Fruit fly (Drosophila melanogaster) Kc167 (cell line): ENCODE measurements around the gene CG34056.
"Not testable (repeated sequence)": the region's sequence is repeated elsewhere in the genome, so short reads cannot be mapped to it uniquely, and the experiment has no call there.

ENCODE experiments used
- Myc ChIP-seq: fragments of >200 bp; optimal IDR thresholded peaks from 2 replicates; lab custom pipeline; 2017; ENCODE audit warnings: missing external identifiers
- Sin3A ChIP-seq: fragments of >200 bp; optimal IDR thresholded peaks from 2 replicates; lab custom pipeline; 2018; ENCODE audit warnings: missing external identifiers
- h ChIP-seq: fragments of >200 bp; optimal IDR thresholded peaks from 3 replicates; lab custom pipeline; 2018; ENCODE audit warnings: missing external identifiers
- insv ChIP-seq: fragments of >200 bp; optimal IDR thresholded peaks from 3 replicates; lab custom pipeline; 2018; ENCODE audit warnings: missing external identifiers
- psq ChIP-seq: fragments of >200 bp; optimal IDR thresholded peaks from 2 replicates; lab custom pipeline; 2017; ENCODE audit warnings: missing external identifiers
- ttk ChIP-seq: sonication (Bioruptor generic); optimal IDR thresholded peaks from 2 replicates; lab custom pipeline; 2017; ENCODE audit warnings: missing external identifiers

Gene CG34056

dm6 chr3L:895314-895980 lies at the start of gene CG34056:
CG34056 (plus strand) TSS chr3L:895951.
- TF ChIP-seq h (lab: Kevin White, UChicago) (no peak), insv (no peak), Myc (lab: Kevin White, UChicago) (no peak), psq (no peak), Sin3A (lab: Kevin White, UChicago) (no peak), ttk (lab: Kevin White, UChicago) (no peak)

DNA sequence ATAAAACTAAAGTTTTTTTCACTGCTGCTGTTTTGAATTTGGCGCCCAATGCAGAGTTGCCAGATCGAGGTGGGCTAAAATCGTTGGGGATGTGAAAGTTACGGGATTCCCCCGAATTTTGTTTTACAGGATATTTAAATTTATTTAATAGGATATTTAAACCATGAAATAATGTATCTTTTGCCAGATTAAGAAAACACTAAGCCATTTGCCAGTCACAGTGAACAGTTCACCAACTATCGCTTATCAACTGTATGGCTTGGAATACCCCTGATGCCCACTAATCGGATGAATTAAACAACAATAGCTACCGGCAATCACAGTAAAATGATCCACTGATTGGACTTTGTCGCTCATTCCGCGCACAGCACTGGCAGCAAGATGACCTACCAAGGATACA lies 44.7 kb upstream of the CG34056 start, which contains the start of gene Dci:
Dci (plus strand) TSS at position 286 of the 400 bp plus-strand sequence.
- no peak for TF ChIP-seq insv
- TF ChIP-seq Sin3A (lab: Kevin White, UChicago) = no peak
- TF ChIP-seq Myc (lab: Kevin White, UChicago) = no peak
- no peak for TF ChIP-seq psq
- TF ChIP-seq ttk (lab: Kevin White, UChicago) = no peak
- no peak for TF ChIP-seq h (lab: Kevin White, UChicago)

DNA sequence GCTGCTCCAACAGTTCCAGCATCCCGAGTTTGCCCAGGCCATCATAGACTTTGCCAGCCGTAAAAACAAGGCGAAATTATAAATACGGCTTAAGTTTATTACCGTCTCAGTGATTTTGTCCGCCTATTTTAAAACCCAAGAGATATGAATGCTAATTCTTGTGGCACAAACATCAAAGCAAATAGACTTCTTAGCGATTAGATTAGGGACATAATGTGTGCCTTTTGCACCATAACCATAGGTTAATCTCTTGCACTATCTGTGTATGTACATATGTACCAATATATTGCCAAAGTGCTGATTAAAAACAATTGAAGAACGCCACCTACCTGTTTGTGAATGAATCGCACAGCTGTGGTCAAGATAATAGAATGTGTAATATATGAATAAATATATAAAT lies 43.5 kb upstream of the CG34056 start:
- TF ChIP-seq psq (no peak), ttk (lab: Kevin White, UChicago) (no peak), insv (no peak), h (lab: Kevin White, UChicago) (no peak), Sin3A (lab: Kevin White, UChicago) (no peak), Myc (lab: Kevin White, UChicago) (no peak)

DNA sequence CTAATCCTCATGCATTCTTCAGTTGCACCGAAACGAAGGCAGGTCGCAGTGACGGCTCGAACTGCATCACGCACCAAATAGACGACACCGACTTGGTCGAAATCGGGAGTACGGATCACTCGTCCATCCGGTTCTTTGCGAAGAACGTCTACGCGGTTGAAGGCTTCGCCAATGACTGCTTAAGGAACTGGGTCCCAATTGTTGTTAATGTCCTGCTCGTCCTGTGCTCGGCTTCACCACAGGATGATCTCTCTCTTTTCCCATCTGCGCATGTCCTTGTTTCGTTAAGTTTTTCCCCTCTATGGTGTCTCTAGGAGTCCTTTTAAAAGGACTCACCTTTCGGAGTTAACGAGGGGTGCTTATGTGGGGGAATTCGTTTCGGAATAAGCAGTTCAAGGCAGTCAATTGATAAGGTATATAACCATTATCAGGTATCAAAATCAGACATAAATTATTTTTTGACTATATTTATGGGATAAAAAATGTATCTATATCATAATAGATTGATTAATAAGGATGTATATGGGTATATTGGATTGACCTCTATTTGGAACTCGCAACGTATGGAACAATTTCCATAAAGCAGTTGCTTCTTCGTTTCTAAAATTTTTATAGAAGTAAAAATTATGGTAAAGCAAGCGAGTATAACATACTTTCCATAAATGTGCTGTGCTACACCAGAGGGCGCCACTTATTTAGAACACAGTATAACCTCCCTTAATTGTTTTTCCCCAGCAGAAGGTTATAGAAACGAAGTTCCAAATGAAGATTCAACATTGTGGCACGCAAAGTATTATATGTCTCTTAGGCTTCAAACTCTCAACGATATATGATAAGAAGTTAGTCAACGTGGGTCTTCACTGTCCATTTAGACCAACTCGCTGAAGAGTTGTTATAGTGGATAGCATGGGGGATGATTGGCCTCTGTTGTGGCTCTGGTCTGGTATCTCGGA lies 38.4 kb upstream of the CG34056 start, which contains the start of gene dpr20:
dpr20 (minus strand) TSS at position 186 of the 953 bp plus-strand sequence.
- no peak for TF ChIP-seq insv
- TF ChIP-seq h (lab: Kevin White, UChicago) = no peak
- TF ChIP-seq psq = no peak

DNA sequence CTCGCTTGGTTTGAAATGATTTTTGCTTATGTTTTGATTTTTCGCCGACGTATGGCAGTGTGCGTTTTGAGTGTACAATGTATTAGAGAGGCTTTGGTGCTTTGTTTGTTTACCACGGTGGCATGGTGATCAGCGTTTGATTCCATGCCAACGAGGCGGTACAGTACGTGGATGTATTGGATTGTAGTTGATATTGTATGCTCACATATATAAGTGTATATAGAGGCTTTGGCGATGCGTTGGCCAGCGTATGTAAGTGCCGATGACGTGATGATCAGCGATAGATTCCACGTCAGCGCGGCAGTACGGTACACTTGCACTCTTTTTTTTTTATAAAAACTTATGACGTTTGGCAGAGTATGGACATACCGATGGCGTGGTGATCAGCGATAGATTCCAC lies 30.7 kb upstream of the CG34056 start, which contains the start of gene CG12502:
CG12502 (plus strand) TSS at position 301 of the 400 bp plus-strand sequence.
- TF ChIP-seq Sin3A (lab: Kevin White, UChicago); Myc (lab: Kevin White, UChicago); insv: not testable (repeated sequence)

- TF ChIP-seq Myc (lab: Kevin White, UChicago) (no peak), ttk (lab: Kevin White, UChicago) (no peak), psq (no peak), h (lab: Kevin White, UChicago) (no peak), insv (no peak), Sin3A (lab: Kevin White, UChicago) (no peak)
These were observed 27.0 kb upstream of the CG34056 start for dm6 chr3L:868800-869199.

dm6 chr3L:871713-872112 lies 24.0 kb upstream of the CG34056 start, which contains the start of gene Usp10:
Usp10 (plus strand) TSS chr3L:871899.
- TF ChIP-seq ttk (lab: Kevin White, UChicago) (no peak), Myc (lab: Kevin White, UChicago) (no peak), h (lab: Kevin White, UChicago) (no peak), insv (no peak), Sin3A (lab: Kevin White, UChicago) (no peak), psq (no peak)

DNA sequence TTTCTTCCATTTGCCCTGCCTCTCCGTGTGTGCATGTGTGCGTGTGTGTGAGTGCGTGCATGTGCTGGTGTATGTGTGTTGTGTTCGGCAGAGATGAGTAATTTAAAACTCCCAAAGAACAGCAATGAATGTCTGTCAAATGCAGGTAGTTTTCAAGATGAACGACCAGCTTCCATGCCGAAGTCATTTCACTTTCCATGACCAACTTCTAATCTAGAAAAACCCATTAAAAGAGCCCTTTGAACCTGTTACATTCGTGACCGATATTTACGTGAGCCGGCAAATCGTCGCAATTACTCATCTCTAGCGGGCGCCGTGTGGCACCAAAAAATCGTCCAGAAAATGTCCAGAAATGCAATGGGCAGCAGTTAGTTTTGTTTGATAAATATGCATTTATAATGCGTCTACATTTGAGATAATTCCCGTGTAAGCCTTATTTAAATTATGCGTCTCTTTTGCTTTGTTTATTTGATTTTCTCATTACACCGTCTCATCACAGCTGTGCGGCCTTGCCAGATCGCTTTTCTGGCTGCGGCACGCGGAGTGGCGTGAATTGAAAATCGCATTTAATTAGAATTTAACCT lies 23.3 kb upstream of the CG34056 start:
- no peak for TF ChIP-seq h (lab: Kevin White, UChicago)
- no peak for TF ChIP-seq Sin3A (lab: Kevin White, UChicago)
- TF ChIP-seq psq = no peak
- no peak for TF ChIP-seq ttk (lab: Kevin White, UChicago)
- TF ChIP-seq Myc (lab: Kevin White, UChicago) = no peak
- TF ChIP-seq insv = no peak

DNA sequence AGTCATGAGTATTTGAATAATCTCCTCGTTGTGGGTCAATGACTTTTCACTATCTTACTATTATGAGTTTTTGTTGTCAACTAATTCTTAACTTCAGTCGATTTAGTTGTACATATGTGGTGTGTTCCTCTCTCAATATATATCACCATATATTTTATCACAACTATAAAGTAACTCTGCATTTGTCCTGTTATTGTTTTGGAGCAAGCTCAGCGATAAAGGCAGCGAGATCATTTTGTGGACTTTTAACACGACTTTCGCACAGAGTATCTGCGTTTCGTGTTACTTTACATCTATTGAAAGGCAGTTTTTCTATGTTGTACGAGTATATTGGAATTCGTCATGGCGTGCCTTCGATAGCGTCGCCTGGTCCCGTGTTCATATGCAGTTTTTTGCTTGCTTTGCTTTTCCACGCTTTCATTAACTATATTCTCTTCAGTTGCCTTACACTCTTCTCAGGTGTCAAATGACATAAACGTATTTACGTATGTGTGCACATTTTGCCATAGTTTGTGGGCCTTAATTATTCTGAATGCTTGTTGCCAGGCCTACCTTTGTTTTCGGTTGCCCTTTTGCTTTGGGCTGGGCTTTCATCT lies 20.2 kb upstream of the CG34056 start:
- TF ChIP-seq psq (no peak), h (lab: Kevin White, UChicago) (no peak), insv (no peak), ttk (lab: Kevin White, UChicago) (no peak), Sin3A (lab: Kevin White, UChicago) (no peak), Myc (lab: Kevin White, UChicago) (no peak)

- TF ChIP-seq ttk (lab: Kevin White, UChicago) = no peak
- no peak for TF ChIP-seq Sin3A (lab: Kevin White, UChicago)
- no peak for TF ChIP-seq insv
- TF ChIP-seq h (lab: Kevin White, UChicago) = no peak
- no peak for TF ChIP-seq psq
- TF ChIP-seq Myc (lab: Kevin White, UChicago) = no peak
These were observed 19.7 kb upstream of the CG34056 start for dm6 chr3L:876087-876486.

DNA sequence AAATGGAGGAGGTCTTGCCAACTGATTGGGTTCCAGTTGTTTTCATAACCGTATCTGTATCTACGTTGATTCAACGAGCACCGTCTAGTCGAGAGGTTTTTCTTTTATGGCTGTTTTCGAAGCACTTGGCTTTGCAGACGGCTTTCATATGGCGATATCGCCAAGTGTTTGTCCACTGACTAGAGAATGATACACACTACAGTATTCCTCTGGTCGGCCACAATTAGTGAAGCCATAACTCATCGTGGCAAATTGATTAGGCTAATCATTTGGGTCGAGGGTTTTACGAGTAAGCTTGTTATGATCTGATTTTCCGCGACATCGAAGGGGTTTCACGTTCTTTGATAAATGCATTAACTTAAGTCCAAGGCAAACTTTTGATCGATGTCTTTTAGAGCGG lies 19.1 kb upstream of the CG34056 start:
- TF ChIP-seq ttk (lab: Kevin White, UChicago) (no peak), Myc (lab: Kevin White, UChicago) (no peak), h (lab: Kevin White, UChicago) (no peak), insv (no peak), Sin3A (lab: Kevin White, UChicago) (no peak), psq (no peak)
